Worm (Caenorhabditis elegans): ENCODE results near the gene ZK262.19.

DNA sequence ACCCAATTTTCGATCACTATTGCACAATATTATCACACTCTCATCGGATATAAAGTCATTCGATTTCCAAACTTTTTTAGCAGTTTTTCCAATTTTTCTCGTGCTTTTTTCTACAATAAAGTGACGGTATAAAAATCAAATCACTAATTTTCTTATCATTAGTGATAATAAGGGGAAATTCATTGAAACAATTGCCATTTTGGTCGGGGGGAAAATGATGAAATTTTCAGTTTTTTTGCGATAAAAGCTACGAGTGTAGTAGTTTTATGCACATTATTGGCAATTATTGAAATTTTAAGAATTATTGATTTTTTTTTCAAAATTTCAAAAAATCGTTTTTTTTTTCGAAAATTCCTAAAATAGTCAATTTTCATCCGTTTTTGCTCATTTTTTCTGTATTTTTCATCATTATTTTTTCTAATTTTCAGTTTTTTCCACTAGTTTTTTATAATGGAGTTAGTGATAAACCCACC lies 37.0 kb upstream of the ZK262.19 start, which contains the start of gene ZK228.4:
- no peak for TF ChIP-seq dao-5 (tag; optimal IDR thresholded peaks at IDR 0.05)
- no peak for TF ChIP-seq him-1 (tag; optimal IDR thresholded peaks at IDR 0.05)

Data from whole organism, L4/young adult.